Worm (Caenorhabditis elegans) whole organism, L4 larva: ENCODE measurements around the gene T05A7.1.

Experiments
- F10B5.3 ChIP-seq: sonication (generic microtip); optimal IDR thresholded peaks from 2 replicates; lab custom pipeline; 2016; ENCODE audit warnings: mild to moderate bottlenecking, missing genetic modification characterization, missing compliant biosample characterization
- F37D6.2 ChIP-seq: sonication (generic microtip); optimal IDR thresholded peaks from 2 replicates; lab custom pipeline; 2016; ENCODE audit warnings: mild to moderate bottlenecking, missing genetic modification characterization, missing compliant biosample characterization
- T20F7.1 ChIP-seq: fragments of 200-800 bp; sonication (Bioruptor generic); optimal IDR thresholded peaks from 2 replicates; lab custom pipeline; 2018; ENCODE audit warnings: mild to moderate bottlenecking, missing genetic modification characterization, missing compliant biosample characterization
- T26A8.4 ChIP-seq: fragments of 200-800 bp; sonication (Bioruptor generic); IDR thresholded peaks from 2 replicates; pipeline ENCODE4 v1.3.6; 2022; ENCODE audit warnings: missing genetic modification characterization, missing compliant biosample characterization
- Y48G9A.11 ChIP-seq: fragments of 200-800 bp; sonication (Bioruptor generic); IDR thresholded peaks from 2 replicates; pipeline ENCODE4 v1.3.6; 2022; ENCODE audit warnings: missing genetic modification reagents, missing genetic modification characterization, missing compliant biosample characterization
- aha-1 ChIP-seq: fragments of 150-350 bp; peaks from one replicate; lab custom pipeline; 2014; ENCODE audit warnings: missing biosample characterization, missing genetic modification characterization
- aly-2 ChIP-seq: sonication (generic microtip); optimal IDR thresholded peaks from 2 replicates; lab custom pipeline; 2018; ENCODE audit warnings: missing biosample characterization, missing genetic modification characterization
- arid-1 ChIP-seq: fragments of 200-800 bp; sonication (Bioruptor generic); conservative IDR thresholded peaks from 2 replicates; pipeline ENCODE4 v1.3.6; 2022; ENCODE audit warnings: missing genetic modification reagents, missing genetic modification characterization, missing compliant biosample characterization
- ceh-44 ChIP-seq: fragments of 200-800 bp; sonication (Bioruptor generic); IDR thresholded peaks from 2 replicates; pipeline ENCODE4 v1.3.6; 2022; ENCODE audit warnings: missing genetic modification reagents, missing genetic modification characterization, missing compliant biosample characterization
- ceh-82 ChIP-seq: sonication (generic microtip); optimal IDR thresholded peaks from 2 replicates; lab custom pipeline; 2017; ENCODE audit warnings: missing biosample characterization, missing genetic modification characterization
- dmd-6 ChIP-seq: fragments of 200-800 bp; sonication (Bioruptor generic); IDR thresholded peaks from 2 replicates; pipeline ENCODE4 v1.3.6; 2022; ENCODE audit warnings: missing genetic modification reagents, missing genetic modification characterization, missing compliant biosample characterization
- dmd-9 ChIP-seq: fragments of 200-800 bp; sonication (Bioruptor generic); IDR thresholded peaks from 2 replicates; pipeline ENCODE4 v1.3.6; 2022; ENCODE audit warnings: missing genetic modification reagents, missing genetic modification characterization, missing compliant biosample characterization
- dpl-1 ChIP-seq: fragments of 150-350 bp; optimal IDR thresholded peaks from 2 replicates; lab custom pipeline; 2014; ENCODE audit warnings: missing biosample characterization, missing genetic modification reagents, missing genetic modification characterization
- duxl-1 ChIP-seq: sonication (generic microtip); optimal IDR thresholded peaks from 2 replicates; lab custom pipeline; 2016; ENCODE audit warnings: mild to moderate bottlenecking, missing genetic modification characterization, moderate library complexity, missing compliant biosample characterization; ENCODE audit not compliant: poor library complexity
- egl-27 ChIP-seq: sonication (generic microtip); optimal IDR thresholded peaks from 3 replicates; lab custom pipeline; 2017; ENCODE audit warnings: missing biosample characterization, missing genetic modification reagents, missing genetic modification characterization
- fkh-10 ChIP-seq: fragments of 150-350 bp; optimal IDR thresholded peaks from 2 replicates; lab custom pipeline; 2014; ENCODE audit warnings: missing biosample characterization, missing genetic modification reagents, missing genetic modification characterization
- hlh-11 ChIP-seq: fragments of 200-800 bp; sonication (Bioruptor generic); optimal IDR thresholded peaks from 2 replicates; lab custom pipeline; 2018; ENCODE audit warnings: mild to moderate bottlenecking, missing genetic modification characterization, missing compliant biosample characterization
- hlh-30 ChIP-seq: sonication (generic microtip); optimal IDR thresholded peaks from 2 replicates; lab custom pipeline; 2017; ENCODE audit warnings: antibody characterized with exemption, mild to moderate bottlenecking, missing genetic modification characterization, missing compliant biosample characterization; ENCODE audit not compliant: insufficient read depth
- hmg-1.1 ChIP-seq: fragments of 200-800 bp; sonication (Bioruptor generic); IDR thresholded peaks from 2 replicates; pipeline ENCODE4 v1.3.6; 2022; ENCODE audit warnings: missing genetic modification reagents, missing genetic modification characterization, missing compliant biosample characterization
- lin-1 ChIP-seq: fragments of 200-800 bp; sonication (Bioruptor generic); IDR thresholded peaks from 2 replicates; pipeline ENCODE4 v1.3.6; 2022; ENCODE audit warnings: missing genetic modification reagents, missing genetic modification characterization, missing compliant biosample characterization
- lin-29 ChIP-seq: fragments of 200-800 bp; sonication (Bioruptor generic); IDR thresholded peaks from 2 replicates; pipeline ENCODE4 v1.3.6; 2022; ENCODE audit warnings: missing genetic modification reagents, missing genetic modification characterization, missing compliant biosample characterization
- mdl-1 ChIP-seq, 2 experiments: fragments of 150-350 bp in 1 of 2; sonication (generic microtip) in 1 of 2; optimal IDR thresholded peaks; 2 replicates each; lab custom pipeline; 2014 to 2017; ENCODE audit warnings: missing biosample characterization in 2 of 2, missing genetic modification characterization in 2 of 2
- mxl-3 ChIP-seq: fragments of 200-800 bp; sonication (Bioruptor generic); optimal IDR thresholded peaks from 2 replicates; lab custom pipeline; 2018; ENCODE audit warnings: mild to moderate bottlenecking, missing genetic modification characterization, missing compliant biosample characterization
- nhr-10 ChIP-seq: fragments of 150-350 bp; optimal IDR thresholded peaks from 2 replicates; lab custom pipeline; 2014; ENCODE audit warnings: missing biosample characterization, missing genetic modification characterization
- nhr-25 ChIP-seq: sonication (generic microtip); optimal IDR thresholded peaks from 2 replicates; lab custom pipeline; 2017; ENCODE audit warnings: missing genetic modification characterization, mild to moderate bottlenecking, missing compliant biosample characterization, antibody characterized with exemption, moderate library complexity, borderline replicate concordance; ENCODE audit not compliant: insufficient read depth
- nhr-28 ChIP-seq: fragments of 150-350 bp; optimal IDR thresholded peaks from 2 replicates; lab custom pipeline; 2014; ENCODE audit warnings: missing biosample characterization, missing genetic modification characterization
- nhr-41 ChIP-seq: fragments of 200-800 bp; sonication (Bioruptor generic); IDR thresholded peaks from 2 replicates; pipeline ENCODE4 v1.3.6; 2022; ENCODE audit warnings: missing genetic modification reagents, missing genetic modification characterization, missing compliant biosample characterization
- nhr-48 ChIP-seq: sonication (generic microtip); optimal IDR thresholded peaks from 2 replicates; lab custom pipeline; 2016; ENCODE audit warnings: mild to moderate bottlenecking, missing genetic modification characterization, missing compliant biosample characterization
- nhr-77 ChIP-seq: fragments of 150-350 bp; optimal IDR thresholded peaks from 2 replicates; lab custom pipeline; 2014; ENCODE audit warnings: missing biosample characterization, missing genetic modification characterization
- pqm-1 ChIP-seq: sonication (generic microtip); optimal IDR thresholded peaks from 2 replicates; lab custom pipeline; 2017; ENCODE audit warnings: missing biosample characterization, missing genetic modification characterization
- rbr-2 ChIP-seq: sonication (generic microtip); optimal IDR thresholded peaks from 2 replicates; lab custom pipeline; 2016; ENCODE audit warnings: missing genotype, missing genetic modification characterization, missing compliant biosample characterization
- sdz-12 ChIP-seq: fragments of 200-800 bp; sonication (Bioruptor generic); optimal IDR thresholded peaks from 2 replicates; lab custom pipeline; 2018; ENCODE audit warnings: mild to moderate bottlenecking, missing genetic modification characterization, missing compliant biosample characterization
- snpc-1.2 ChIP-seq: fragments of 200-800 bp; sonication (Bioruptor generic); IDR thresholded peaks from 2 replicates; pipeline ENCODE4 v1.3.6; 2022; ENCODE audit warnings: missing genetic modification reagents, missing genetic modification characterization, missing compliant biosample characterization
- snpc-4 ChIP-seq: fragments of 150-350 bp; optimal IDR thresholded peaks from 2 replicates; lab custom pipeline; 2014; ENCODE audit warnings: missing biosample characterization, missing genetic modification characterization
- vab-7 ChIP-seq: fragments of 200-800 bp; sonication (Bioruptor generic); IDR thresholded peaks from 2 replicates; pipeline ENCODE4 v1.3.6; 2022; ENCODE audit warnings: missing genetic modification reagents, missing genetic modification characterization, missing compliant biosample characterization
- zip-11 ChIP-seq: fragments of 200-800 bp; sonication (Bioruptor generic); IDR thresholded peaks from 2 replicates; pipeline ENCODE4 v1.3.6; 2022; ENCODE audit warnings: missing genetic modification characterization, missing compliant biosample characterization
- ztf-11 ChIP-seq: fragments of 150-350 bp; optimal IDR thresholded peaks from 2 replicates; lab custom pipeline; 2014; ENCODE audit warnings: missing biosample characterization, missing genetic modification characterization

The T05A7.1 gene

DNA sequence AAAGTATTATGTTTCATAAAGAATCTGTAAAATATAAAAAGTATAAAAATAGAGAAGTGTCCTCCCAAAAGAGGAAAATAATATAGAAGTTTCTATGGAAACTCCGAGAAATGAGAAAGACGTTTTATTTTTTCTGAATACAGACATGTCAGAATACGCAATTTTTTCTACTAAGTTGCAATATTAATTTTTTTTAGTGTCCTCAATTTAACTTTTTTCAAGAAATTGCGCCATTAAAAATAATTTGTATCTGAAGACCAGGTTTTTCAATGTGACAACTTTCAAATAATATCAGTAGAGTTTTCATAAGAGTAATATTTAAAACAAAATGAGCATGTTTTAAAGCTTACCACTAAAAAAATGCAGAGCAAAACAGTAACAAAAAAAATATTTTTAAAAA, 10.4 kb upstream of the T05A7.1 start, which contains the start of gene fut-5:
Gene fut-5 (minus strand): TSS at position 101 of the 400 bp plus-strand sequence.
- TF ChIP-seq aha-1 (tag; lab: Kevin White, UChicago) (peak; percentile 0), snpc-1.2 (GFP tag; lab: Robert Waterston, UW) (no peak), nhr-48 (no peak), lin-1 (GFP tag; lab: Robert Waterston, UW) (no peak)

DNA sequence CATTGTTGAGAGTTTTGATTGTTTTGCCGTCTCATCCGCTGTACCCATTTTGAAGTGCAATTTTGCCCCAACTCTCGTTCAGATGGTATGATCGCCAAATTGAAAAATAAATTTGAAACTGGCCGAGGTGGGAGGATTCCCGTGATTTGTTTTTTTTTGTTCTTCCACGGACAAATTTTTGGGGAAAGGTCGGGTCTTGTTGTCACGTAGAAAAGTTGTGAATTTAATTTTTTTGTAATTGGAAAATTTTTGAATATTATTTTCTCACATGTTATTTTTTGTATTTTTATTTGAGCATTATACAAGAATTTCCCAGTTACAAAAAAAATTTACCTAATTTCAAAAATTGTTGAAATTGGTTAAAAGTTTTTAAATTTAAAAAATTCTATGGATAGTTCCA, 6.3 kb upstream of the T05A7.1 start, which contains the start of gene T05A7.6:
Gene T05A7.6 (minus strand): TSS at position 101 of the 400 bp plus-strand sequence.
- TF ChIP-seq ztf-11 (tag; lab: Kevin White, UChicago) (no peak), Y48G9A.11 (no peak), arid-1 (GFP tag; lab: Robert Waterston, UW) (no peak), ceh-82 (tag; lab: Kevin White, UChicago) (no peak), nhr-10 (tag; lab: Kevin White, UChicago) (no peak), F37D6.2 (tag; lab: Kevin White, UChicago) (no peak), zip-11 (GFP tag; lab: Robert Waterston, UW) (no peak), snpc-4 (tag; lab: Kevin White, UChicago) (no peak), lin-29 (GFP tag; lab: Robert Waterston, UW) (no peak), T20F7.1 (GFP tag; lab: Kevin White, UChicago) (no peak), dmd-9 (no peak), ceh-44 (GFP tag; lab: Robert Waterston, UW) (no peak)

DNA sequence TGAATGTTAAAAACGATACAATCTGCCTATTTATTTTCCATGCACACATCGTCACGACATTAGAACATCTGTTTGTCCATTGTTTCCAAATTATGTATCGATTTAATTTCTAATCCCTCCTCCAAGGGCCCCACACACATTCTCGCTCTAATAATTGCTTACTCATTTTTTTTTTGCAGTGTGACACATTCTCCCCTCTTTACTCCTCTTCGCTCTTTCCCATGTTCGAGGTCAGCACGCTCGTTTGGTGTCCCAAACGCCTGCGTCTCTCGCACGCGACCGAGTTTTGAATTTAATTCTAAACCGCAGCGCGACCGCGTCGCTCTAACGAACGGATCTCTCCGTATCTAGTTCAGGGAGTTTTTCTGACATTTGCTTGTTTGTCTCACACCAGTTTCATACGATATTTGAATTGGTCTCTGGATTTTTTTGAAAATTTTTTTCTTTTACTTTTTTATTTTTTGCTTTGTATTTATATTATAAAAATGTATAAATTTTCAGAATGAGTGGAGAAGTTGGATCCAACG, 5.4 kb upstream of the T05A7.1 start, which contains the start of the genes clec-140 and hmg-11:
Gene clec-140 (plus strand): TSS at position 477 of the 527 bp plus-strand sequence.
Gene hmg-11 (plus strand): TSS at position 502 of the 527 bp plus-strand sequence.
- TF ChIP-seq dpl-1 (GFP tag; lab: Kevin White, UChicago) (peak; percentile 40), nhr-77 (tag; lab: Kevin White, UChicago) (peak; percentile 67), hmg-1.1 (GFP tag; lab: Robert Waterston, UW) (peak; percentile 60; the same call in 1 of the 2 replicates), dmd-6 (GFP tag; lab: Robert Waterston, UW) (peak; percentile 44), ztf-11 (tag; lab: Kevin White, UChicago) (no peak), mdl-1 (tag; optimal IDR thresholded peaks at IDR 0.05; lab: Kevin White, UChicago) (peak; percentile 55 to 92), fkh-10 (GFP tag; lab: Kevin White, UChicago) (peak; percentile 2), nhr-41 (GFP tag; lab: Robert Waterston, UW) (0 out of 2 replicates have a peak, but pooled peaks have one; percentile 40), nhr-25 (peak; percentile 61), vab-7 (GFP tag; lab: Robert Waterston, UW) (0 out of 2 replicates have a peak, but pooled peaks have one; percentile 14), F10B5.3 (tag; lab: Kevin White, UChicago) (no peak), hlh-30 (tag; lab: Kevin White, UChicago) (peak; percentile 91), rbr-2 (peak; percentile 51), egl-27 (no peak), pqm-1 (tag; lab: Kevin White, UChicago) (peak; percentile 66), duxl-1 (tag; lab: Kevin White, UChicago) (no peak), T26A8.4 (no peak), nhr-28 (tag; lab: Kevin White, UChicago) (peak; percentile 50), mxl-3 (peak; percentile 87), hlh-11 (peak; percentile 66), F37D6.2 (tag; lab: Kevin White, UChicago) (no peak), snpc-4 (tag; lab: Kevin White, UChicago) (no peak), aly-2 (tag; lab: Kevin White, UChicago) (no peak), sdz-12 (no peak)
